Worm (Caenorhabditis elegans) whole organism, L2 larva: ENCODE data around the gene C09E7.4.

Experiments
- ZK546.5 ChIP-seq: sonication (generic microtip); optimal IDR thresholded peaks from 2 replicates; lab custom pipeline; 2017; ENCODE audit warnings: missing biosample characterization, missing genetic modification characterization
- aly-2 ChIP-seq: fragments of 150-350 bp; optimal IDR thresholded peaks from 2 replicates; lab custom pipeline; 2014; ENCODE audit warnings: missing biosample characterization, missing genetic modification characterization
- fos-1 ChIP-seq: fragments of 150-350 bp; optimal IDR thresholded peaks from 2 replicates; lab custom pipeline; 2014; ENCODE audit warnings: missing biosample characterization, missing genetic modification characterization
- nhr-21 ChIP-seq: fragments of 150-350 bp; optimal IDR thresholded peaks from 2 replicates; lab custom pipeline; 2014; ENCODE audit warnings: missing biosample characterization, missing genetic modification characterization
- nhr-23 ChIP-seq: fragments of 150-350 bp; optimal IDR thresholded peaks from 2 replicates; lab custom pipeline; 2014; ENCODE audit warnings: missing biosample characterization, missing genetic modification reagents, missing genetic modification characterization
- nhr-237 ChIP-seq: fragments of 150-350 bp; optimal IDR thresholded peaks from 2 replicates; lab custom pipeline; 2014; ENCODE audit warnings: missing biosample characterization, missing genetic modification characterization
- nhr-25 ChIP-seq: fragments of 150-350 bp; sonication (generic microtip); optimal IDR thresholded peaks from 3 replicates; lab custom pipeline; 2014; ENCODE audit warnings: missing biosample characterization, missing genetic modification characterization
- unc-39 ChIP-seq: fragments of 150-350 bp; optimal IDR thresholded peaks from 2 replicates; lab custom pipeline; 2014; ENCODE audit warnings: missing biosample characterization, missing genetic modification characterization
- unc-55 ChIP-seq: fragments of 150-350 bp; sonication (generic microtip); optimal IDR thresholded peaks from 3 replicates; lab custom pipeline; 2014; ENCODE audit warnings: missing biosample characterization, missing genetic modification reagents, missing genetic modification characterization
- unc-62 ChIP-seq: fragments of 150-350 bp; optimal IDR thresholded peaks from 2 replicates; lab custom pipeline; 2014; ENCODE audit warnings: missing biosample characterization, missing genetic modification reagents, missing genetic modification characterization
- ztf-1 ChIP-seq: fragments of 200-800 bp; sonication (Bioruptor generic); conservative IDR thresholded peaks from 2 replicates; pipeline ENCODE4 v1.3.6; 2022; ENCODE audit warnings: missing genetic modification characterization, missing compliant biosample characterization

DNA sequence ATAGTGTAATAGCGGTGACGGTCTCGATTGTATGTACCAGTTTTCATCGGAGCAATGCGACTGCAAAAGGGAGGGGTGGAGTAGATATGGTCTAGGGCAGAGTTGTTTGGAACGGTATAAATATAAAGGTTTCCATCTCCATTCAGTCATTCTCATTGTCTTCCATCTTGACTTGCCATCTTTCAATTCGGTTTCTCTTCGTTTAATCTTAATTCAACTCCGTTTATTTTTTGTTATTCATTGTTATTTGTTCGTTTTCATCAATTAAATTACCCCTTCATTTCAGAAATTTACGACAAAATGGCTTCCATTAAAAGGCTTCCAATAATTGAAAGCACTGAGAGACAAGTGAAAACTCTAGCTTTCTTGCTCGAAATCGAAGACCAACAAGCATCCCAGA is 5.7 kb downstream of the C09E7.4 start, which contains the start of gene C09E7.11:
- TF ChIP-seq unc-62 (GFP tag; lab: Kevin White, UChicago) (no peak), fos-1 (no peak), nhr-25 (tag; lab: Kevin White, UChicago) (no peak), ZK546.5 (tag; lab: Kevin White, UChicago) (no peak), unc-39 (tag; lab: Kevin White, UChicago) (no peak), unc-55 (GFP tag; lab: Kevin White, UChicago) (no peak), aly-2 (tag; lab: Kevin White, UChicago) (no peak), nhr-23 (tag; lab: Kevin White, UChicago) (no peak), ztf-1 (GFP tag; lab: Robert Waterston, UW) (no peak), nhr-237 (tag; lab: Kevin White, UChicago) (no peak), nhr-21 (tag; lab: Kevin White, UChicago) (no peak)
